Fruit fly (Drosophila melanogaster) whole organism, wandering third instar larva: ENCODE data around the gene Ir25a.

Experiments used
- Abd-B ChIP-seq: fragments of >200 bp; optimal IDR thresholded peaks from 2 replicates; lab custom pipeline; 2017; ENCODE audit warnings: missing biosample characterization, missing genetic modification characterization
- HLH106 ChIP-seq: fragments of 200-800 bp; optimal IDR thresholded peaks from 3 replicates; lab custom pipeline; 2019; ENCODE audit warnings: missing biosample characterization, mild to moderate bottlenecking, missing genetic modification characterization, moderate library complexity
- Hr83 ChIP-seq: fragments of 200-300 bp; sonication (Bioruptor generic); optimal IDR thresholded peaks from 2 replicates; lab custom pipeline; 2016; ENCODE audit warnings: missing biosample characterization, mild to moderate bottlenecking, missing genetic modification characterization, moderate library complexity; ENCODE audit not compliant: poor library complexity, severe bottlenecking
- Mio ChIP-seq: sonication (Bioruptor generic); optimal IDR thresholded peaks from 2 replicates; lab custom pipeline; 2016; ENCODE audit warnings: missing biosample characterization, missing genetic modification characterization
- Myc ChIP-seq: fragments of >200 bp; optimal IDR thresholded peaks from 2 replicates; lab custom pipeline; 2017
- Vsx2 ChIP-seq: fragments of 200-300, 225-300 bp; sonication (Bioruptor generic); optimal IDR thresholded peaks from 2 replicates; lab custom pipeline; 2018; ENCODE audit warnings: missing biosample characterization, missing genetic modification characterization; ENCODE audit not compliant: partially characterized antibody
- br ChIP-seq: fragments of 200-800 bp; sonication (Bioruptor generic); optimal IDR thresholded peaks from 2 replicates; lab custom pipeline; 2016; ENCODE audit warnings: missing biosample characterization, missing genetic modification characterization
- h ChIP-seq: fragments of 200-800 bp; sonication (Bioruptor generic); optimal IDR thresholded peaks from 3 replicates; lab custom pipeline; 2016; ENCODE audit warnings: missing biosample characterization, mild to moderate bottlenecking, missing genetic modification characterization
- jim ChIP-seq: fragments of 175-275, 200-325 bp; sonication (Bioruptor generic); optimal IDR thresholded peaks from 2 replicates; lab custom pipeline; 2016; ENCODE audit warnings: missing biosample characterization, mild to moderate bottlenecking, missing genetic modification characterization
- lola ChIP-seq: fragments of >200 bp; optimal IDR thresholded peaks from 2 replicates; lab custom pipeline; 2017; ENCODE audit warnings: missing biosample characterization, missing genetic modification characterization
- pan ChIP-seq: fragments of >200 bp; optimal IDR thresholded peaks from 2 replicates; lab custom pipeline; 2017
- psq ChIP-seq: fragments of 200-800 bp; sonication (Bioruptor generic); optimal IDR thresholded peaks from 3 replicates; lab custom pipeline; 2017; ENCODE audit warnings: missing biosample characterization, mild to moderate bottlenecking, missing genetic modification characterization, moderate library complexity

- no peak for TF ChIP-seq Abd-B (GFP tag; lab: Kevin White, UChicago)
- no peak for TF ChIP-seq pan (lab: Kevin White, UChicago)
- TF ChIP-seq Hr83 (GFP tag; lab: Kevin White, UChicago) = no peak
- TF ChIP-seq lola = no peak
- no peak for TF ChIP-seq Myc
- no peak for TF ChIP-seq h (GFP tag; lab: Kevin White, UChicago)
- TF ChIP-seq jim = no peak
- peak; percentile 17 for TF ChIP-seq Vsx2 (GFP tag; lab: Kevin White, UChicago)
- TF ChIP-seq psq (GFP tag; lab: Kevin White, UChicago) = no peak
- TF ChIP-seq Mio (GFP tag; lab: Kevin White, UChicago) = no peak
- TF ChIP-seq br (GFP tag; lab: Kevin White, UChicago) = no peak
- TF ChIP-seq HLH106 (tag; lab: Kevin White, UChicago) = no peak
Observed at dm6 chr2L:4813023-4813339, 22.1 kb downstream of the Ir25a start.
